Worm (Caenorhabditis elegans) whole organism, L2 larva: ENCODE results near the gene syx-6.

Source experiments
- C34F6.9 ChIP-seq: fragments of 150-350 bp; optimal IDR thresholded peaks from 2 replicates; lab custom pipeline; 2014; ENCODE audit warnings: missing biosample characterization, missing genetic modification characterization
- F13H6.1 ChIP-seq: sonication (generic microtip); optimal IDR thresholded peaks from 2 replicates; lab custom pipeline; 2016; ENCODE audit warnings: missing genetic modification characterization, missing compliant biosample characterization
- ZK546.5 ChIP-seq: sonication (generic microtip); optimal IDR thresholded peaks from 2 replicates; lab custom pipeline; 2017; ENCODE audit warnings: missing biosample characterization, missing genetic modification characterization
- alr-1 ChIP-seq: fragments of 150-350 bp; optimal IDR thresholded peaks from 2 replicates; lab custom pipeline; 2014; ENCODE audit warnings: missing biosample characterization, missing genetic modification characterization
- ama-1 ChIP-seq: fragments of 150-350 bp; optimal IDR thresholded peaks from 2 replicates; lab custom pipeline; 2018; ENCODE audit warnings: inconsistent platforms
- ceh-82 ChIP-seq: fragments of 150-350 bp; optimal IDR thresholded peaks from 2 replicates; lab custom pipeline; 2014; ENCODE audit warnings: missing biosample characterization, missing genetic modification characterization
- dmd-4 ChIP-seq: sonication (generic microtip); optimal IDR thresholded peaks from 2 replicates; lab custom pipeline; 2017; ENCODE audit warnings: missing biosample characterization, missing genetic modification characterization
- egl-27 ChIP-seq: sonication (generic microtip); optimal IDR thresholded peaks from 3 replicates; lab custom pipeline; 2017; ENCODE audit warnings: missing biosample characterization, missing genetic modification reagents, missing genetic modification characterization
- elt-3 ChIP-seq: sonication (generic microtip); optimal IDR thresholded peaks from 2 replicates; lab custom pipeline; 2017; ENCODE audit warnings: missing biosample characterization, missing genetic modification characterization
- gmeb-1 ChIP-seq: fragments of 150-350 bp; optimal IDR thresholded peaks from 2 replicates; lab custom pipeline; 2014; ENCODE audit warnings: missing biosample characterization, missing genetic modification characterization
- mdl-1 ChIP-seq, 2 experiments: fragments of 150-350 bp in 1 of 2; sonication (generic microtip) in 1 of 2; optimal IDR thresholded peaks; 2 replicates each; lab custom pipeline; 2017; ENCODE audit warnings: missing biosample characterization in 2 of 2, missing genetic modification characterization in 2 of 2
- nhr-11 ChIP-seq: fragments of 150-350 bp; optimal IDR thresholded peaks from 2 replicates; lab custom pipeline; 2014; ENCODE audit warnings: missing biosample characterization, missing genetic modification characterization
- nhr-12 ChIP-seq: fragments of 150-350 bp; optimal IDR thresholded peaks from 2 replicates; lab custom pipeline; 2014; ENCODE audit warnings: missing biosample characterization, missing genetic modification characterization
- nhr-21 ChIP-seq: fragments of 150-350 bp; optimal IDR thresholded peaks from 2 replicates; lab custom pipeline; 2014; ENCODE audit warnings: missing biosample characterization, missing genetic modification characterization
- nhr-6 ChIP-seq: fragments of 150-350 bp; optimal IDR thresholded peaks from 2 replicates; lab custom pipeline; 2014; ENCODE audit warnings: missing biosample characterization, missing genetic modification characterization
- peb-1 ChIP-seq: fragments of 150-350 bp; optimal IDR thresholded peaks from 2 replicates; lab custom pipeline; 2014; ENCODE audit warnings: missing biosample characterization, missing genetic modification characterization
- skn-1 ChIP-seq: sonication (generic microtip); optimal IDR thresholded peaks from 2 replicates; lab custom pipeline; 2017; ENCODE audit warnings: missing biosample characterization, missing genetic modification characterization
- snpc-4 ChIP-seq: fragments of 150-350 bp; optimal IDR thresholded peaks from 2 replicates; lab custom pipeline; 2014; ENCODE audit warnings: missing biosample characterization, missing genetic modification characterization
- unc-55 ChIP-seq: fragments of 150-350 bp; sonication (generic microtip); optimal IDR thresholded peaks from 3 replicates; lab custom pipeline; 2014; ENCODE audit warnings: missing biosample characterization, missing genetic modification reagents, missing genetic modification characterization
- ztf-4 ChIP-seq: fragments of 150-350 bp; optimal IDR thresholded peaks from 2 replicates; lab custom pipeline; 2014; ENCODE audit warnings: missing biosample characterization, missing genetic modification characterization

The syx-6 gene

ce11 chrX:3204778-3205177 lies 40.5 kb downstream of the syx-6 start, which contains the start of gene F28B4.1:
TSS of gene F28B4.1 (plus strand) at chrX:3205078.
- TF ChIP-seq ama-1 (lab: Kevin White, UChicago): no peak
- no peak for TF ChIP-seq ZK546.5 (tag; lab: Kevin White, UChicago)
- no peak for TF ChIP-seq peb-1
- TF ChIP-seq dmd-4 (tag; lab: Kevin White, UChicago): no peak
- TF ChIP-seq ztf-4: no peak
- TF ChIP-seq alr-1 (tag; lab: Kevin White, UChicago): no peak
- no peak for TF ChIP-seq C34F6.9 (tag; lab: Kevin White, UChicago)
- no peak for TF ChIP-seq gmeb-1
- no peak for TF ChIP-seq nhr-11
- TF ChIP-seq nhr-21 (tag; lab: Kevin White, UChicago): no peak
- TF ChIP-seq egl-27: no peak
- no peak for TF ChIP-seq ceh-82
- no peak for TF ChIP-seq skn-1 (tag; lab: Kevin White, UChicago)
- no peak for TF ChIP-seq nhr-12 (tag; lab: Kevin White, UChicago)

ce11 chrX:3209523-3209922 lies 45.2 kb downstream of the syx-6 start, which contains the start of gene F28B4.4:
TSS of gene F28B4.4 (minus strand) at chrX:3209623.
- TF ChIP-seq mdl-1 (tag; optimal IDR thresholded peaks at IDR 0.05; lab: Kevin White, UChicago): no peak
- TF ChIP-seq ama-1 (lab: Kevin White, UChicago): no peak
- no peak for TF ChIP-seq snpc-4 (tag; lab: Kevin White, UChicago)
- TF ChIP-seq nhr-6 (tag; lab: Kevin White, UChicago): no peak
- no peak for TF ChIP-seq elt-3 (tag; lab: Kevin White, UChicago)
- TF ChIP-seq nhr-12 (tag; lab: Kevin White, UChicago): no peak
- TF ChIP-seq skn-1 (tag; lab: Kevin White, UChicago): no peak
- no peak for TF ChIP-seq unc-55 (GFP tag; lab: Kevin White, UChicago)
- no peak for TF ChIP-seq F13H6.1 (tag; lab: Kevin White, UChicago)
